Worm (Caenorhabditis elegans): ENCODE results near the gene fbxa-82.

The fbxa-82 gene

ce11 chrV:15085335-15085800 is 33.0 kb upstream of the fbxa-82 start, which contains the start of the genes ahsa-1 and C01G10.7 (continued):
- TF ChIP-seq daf-16 (GFP tag; optimal IDR thresholded peaks at IDR 0.05): peak in 1 of 2 experiments; percentile 72
- TF ChIP-seq daf-16 (tag; optimal IDR thresholded peaks at IDR 0.05): no peak
- TF ChIP-seq cey-2 (tag; optimal IDR thresholded peaks at IDR 0.05; ENCODE audit: borderline replicate concordance, insufficient read depth): no peak
- TF ChIP-seq mdt-29 (GFP tag; IDR thresholded peaks at IDR 0.05): peak; percentile 52; the same call in 1 of the 2 replicates
- TF ChIP-seq F10B5.3 (tag; optimal IDR thresholded peaks at IDR 0.05): no peak
- TF ChIP-seq Y48G9A.11 (GFP tag; IDR thresholded peaks at IDR 0.05): peak; percentile 82
- no peak for TF ChIP-seq Y5F2A.4 (GFP tag; optimal IDR thresholded peaks at IDR 0.05)
- peak; percentile 46 for TF ChIP-seq spr-1 (tag; optimal IDR thresholded peaks at IDR 0.05)
- peak; percentile 60 for TF ChIP-seq ces-1 (GFP tag; optimal IDR thresholded peaks at IDR 0.05)
- TF ChIP-seq nhr-41 (GFP tag; IDR thresholded peaks at IDR 0.05): no peak
- TF ChIP-seq dmd-8 (GFP tag; IDR thresholded peaks at IDR 0.05): no peak
- TF ChIP-seq zip-11 (GFP tag; IDR thresholded peaks at IDR 0.05): no peak
- no peak for TF ChIP-seq ceh-32 (tag; optimal IDR thresholded peaks at IDR 0.05; ENCODE audit: poor library complexity)
- no peak for TF ChIP-seq ceh-82 (tag; optimal IDR thresholded peaks at IDR 0.05)
- peak; percentile 64 to 94 for TF ChIP-seq lsy-2 (tag; optimal IDR thresholded peaks at IDR 0.05)
- TF ChIP-seq nhr-102 (tag; optimal IDR thresholded peaks at IDR 0.05): no peak
- peak; percentile 87 for TF ChIP-seq T20F7.1 (GFP tag; optimal IDR thresholded peaks at IDR 0.05)
- no peak for TF ChIP-seq unc-62 (GFP tag; optimal IDR thresholded peaks at IDR 0.05 in 1 of 2)
- TF ChIP-seq unc-62 (tag; optimal IDR thresholded peaks at IDR 0.05): no peak
- TF ChIP-seq mes-2 (tag; optimal IDR thresholded peaks at IDR 0.05; ENCODE audit: poor library complexity, severe bottlenecking): peak; percentile 99
- no peak for TF ChIP-seq set-16 (GFP tag; IDR thresholded peaks at IDR 0.05)
- peak; percentile 98 for TF ChIP-seq aha-1 (tag)
- no peak for TF ChIP-seq snpc-1.2 (GFP tag; IDR thresholded peaks at IDR 0.05)
- TF ChIP-seq zip-2 (tag; optimal IDR thresholded peaks at IDR 0.05): no peak
- peak; percentile 91 for TF ChIP-seq lin-15B (tag; optimal IDR thresholded peaks at IDR 0.05)
- TF ChIP-seq lin-1 (GFP tag; IDR thresholded peaks at IDR 0.05): no peak
- TF ChIP-seq lin-29 (GFP tag; IDR thresholded peaks at IDR 0.05): no peak
- TF ChIP-seq egl-27 (tag; optimal IDR thresholded peaks at IDR 0.05): no peak
- TF ChIP-seq duxl-1 (tag; optimal IDR thresholded peaks at IDR 0.05; ENCODE audit: poor library complexity): peak; percentile 72
- peak in 1 of 2 experiments; percentile 13 for TF ChIP-seq mdl-1 (tag; optimal IDR thresholded peaks at IDR 0.05)
- peak; percentile 88 for TF ChIP-seq nhr-77 (tag; optimal IDR thresholded peaks at IDR 0.05)
- peak; percentile 45 to 64; a peak in 2 of 4 replicates for TF ChIP-seq madf-5 (GFP tag; IDR thresholded peaks at IDR 0.05)
- no peak for TF ChIP-seq hlh-30 (tag; optimal IDR thresholded peaks at IDR 0.05; ENCODE audit: insufficient read depth)
- peak; percentile 64 for TF ChIP-seq nhr-28 (tag; optimal IDR thresholded peaks at IDR 0.05)
- TF ChIP-seq Y75B8A.6 (GFP tag; IDR thresholded peaks at IDR 0.05): no peak
- peak; percentile 8 for TF ChIP-seq nhr-10 (tag; optimal IDR thresholded peaks at IDR 0.05)
- TF ChIP-seq gei-8 (GFP tag; optimal IDR thresholded peaks at IDR 0.05): no peak
- no peak for TF ChIP-seq ctbp-1 (GFP tag; IDR thresholded peaks at IDR 0.05)
- no peak for TF ChIP-seq daf-12 (tag; optimal IDR thresholded peaks at IDR 0.05)
- TF ChIP-seq attf-4 (tag; optimal IDR thresholded peaks at IDR 0.05): no peak
- TF ChIP-seq skn-1 (tag; optimal IDR thresholded peaks at IDR 0.05): no peak
- TF ChIP-seq nhr-48 (tag; optimal IDR thresholded peaks at IDR 0.05): no peak
- TF ChIP-seq ceh-20 (GFP tag; IDR thresholded peaks at IDR 0.05): peak; percentile 67; the same call in 1 of the 2 replicates
- peak; percentile 80 for TF ChIP-seq fkh-10 (GFP tag; optimal IDR thresholded peaks at IDR 0.05)
- peak; percentile 72 for TF ChIP-seq pqm-1 (tag; optimal IDR thresholded peaks at IDR 0.05)
- TF ChIP-seq ceh-28 (tag; optimal IDR thresholded peaks at IDR 0.05): no peak
- TF ChIP-seq nhr-6 (tag; optimal IDR thresholded peaks at IDR 0.05): peak; percentile 99
- TF ChIP-seq madf-9 (GFP tag; conservative IDR thresholded peaks at IDR 0.05): peak; percentile 75
- TF ChIP-seq mep-1 (tag; optimal IDR thresholded peaks at IDR 0.05): no peak
- TF ChIP-seq tag-97 (GFP tag; IDR thresholded peaks at IDR 0.05): 0 out of 2 replicates have a peak, but pooled peaks have one; percentile 12
- TF ChIP-seq R02D3.7 (tag; optimal IDR thresholded peaks at IDR 0.05): peak; percentile 89
- no peak for TF ChIP-seq lir-3 (tag; optimal IDR thresholded peaks at IDR 0.05)

Measured in whole organism, L4 larva.